Fruit fly (Drosophila melanogaster) whole organism, embryonic: ENCODE data around the gene Gnpat.

Source experiments
- ATbp ChIP-seq: fragments of 200-800 bp; sonication (Bioruptor generic); optimal IDR thresholded peaks from 2 replicates; lab custom pipeline; 2017; ENCODE audit warnings: missing biosample characterization, mild to moderate bottlenecking, missing genetic modification characterization, missing genetic modification reagents
- C15 ChIP-seq: fragments of 200-800 bp; sonication (Bioruptor generic); IDR thresholded peaks from 3 replicates; pipeline ENCODE4 v1.3.6; 2022; ENCODE audit warnings: missing biosample characterization, missing genetic modification characterization
- CG10979 ChIP-seq: fragments of 200-800 bp; sonication (Bioruptor generic); optimal IDR thresholded peaks from 2 replicates; lab custom pipeline; 2018; ENCODE audit warnings: missing biosample characterization, mild to moderate bottlenecking, missing genetic modification characterization, moderate library complexity
- CG12236 ChIP-seq: fragments of 200-800 bp; sonication (Bioruptor generic); optimal IDR thresholded peaks from 2 replicates; lab custom pipeline; 2016; ENCODE audit warnings: missing biosample characterization, missing genetic modification characterization
- CG12391 ChIP-seq: fragments of 200-800 bp; sonication (Bioruptor generic); optimal IDR thresholded peaks from 3 replicates; lab custom pipeline; 2018; ENCODE audit warnings: missing biosample characterization, mild to moderate bottlenecking, missing genetic modification characterization, moderate library complexity
- CG13624 ChIP-seq: fragments of 200-800 bp; sonication (Bioruptor generic); optimal IDR thresholded peaks from 2 replicates; lab custom pipeline; 2016; ENCODE audit warnings: missing biosample characterization, missing genetic modification characterization
- CG14667 ChIP-seq: fragments of 200-800 bp; sonication (Bioruptor generic); IDR thresholded peaks from 2 replicates; pipeline ENCODE4 v1.3.6; 2022; ENCODE audit warnings: missing biosample characterization, missing genetic modification characterization
- CG15514 ChIP-seq: fragments of 200-800 bp; sonication (Bioruptor generic); optimal IDR thresholded peaks from 3 replicates; lab custom pipeline; 2017; ENCODE audit warnings: missing biosample characterization, missing genetic modification characterization, mild to moderate bottlenecking, moderate library complexity, missing genetic modification reagents
- CG17385 ChIP-seq: fragments of 200-800 bp; sonication (Bioruptor generic); optimal IDR thresholded peaks from 3 replicates; lab custom pipeline; 2018; ENCODE audit warnings: missing biosample characterization, mild to moderate bottlenecking, missing genetic modification characterization
- CG2202 ChIP-seq: fragments of 200-800 bp; sonication (Bioruptor generic); optimal IDR thresholded peaks from 2 replicates; lab custom pipeline; 2018; ENCODE audit warnings: missing biosample characterization, mild to moderate bottlenecking, missing genetic modification characterization
- CG31224 ChIP-seq: fragments of 200-800 bp; sonication (Bioruptor generic); IDR thresholded peaks from 2 replicates; pipeline ENCODE4 v1.3.6; 2022; ENCODE audit warnings: missing biosample characterization, missing genetic modification characterization
- CG3838 ChIP-seq: fragments of 200-800 bp; sonication (Bioruptor generic); optimal IDR thresholded peaks from 3 replicates; lab custom pipeline; 2016; ENCODE audit warnings: missing biosample characterization, missing genetic modification characterization
- CG5245 ChIP-seq: fragments of 200-800 bp; sonication (Bioruptor generic); optimal IDR thresholded peaks from 3 replicates; lab custom pipeline; 2016; ENCODE audit warnings: missing biosample characterization, missing genetic modification characterization
- CG6254 ChIP-seq: fragments of 200-800 bp; sonication (Bioruptor generic); optimal IDR thresholded peaks from 3 replicates; lab custom pipeline; 2017; ENCODE audit warnings: mild to moderate bottlenecking, missing biosample characterization, missing genetic modification reagents, missing genetic modification characterization
- CG6272 ChIP-seq: fragments of 200-800 bp; sonication (Bioruptor generic); IDR thresholded peaks from 2 replicates; pipeline ENCODE4 v1.3.6; 2022; ENCODE audit warnings: missing biosample characterization, missing genetic modification characterization
- CG7786 ChIP-seq: fragments of 200-800 bp; sonication (Bioruptor generic); optimal IDR thresholded peaks from 2 replicates; lab custom pipeline; 2016; ENCODE audit warnings: missing biosample characterization, missing genetic modification characterization
- CG7839 ChIP-seq: fragments of 200-800 bp; sonication (Bioruptor generic); optimal IDR thresholded peaks from 3 replicates; lab custom pipeline; 2018; ENCODE audit warnings: missing biosample characterization, mild to moderate bottlenecking, missing genetic modification characterization, moderate library complexity
- CG8089 ChIP-seq: fragments of 200-800 bp; sonication (Bioruptor generic); optimal IDR thresholded peaks from 3 replicates; lab custom pipeline; 2016; ENCODE audit warnings: missing biosample characterization, missing genetic modification characterization
- CoRest ChIP-seq: fragments of 200-800 bp; sonication (Bioruptor generic); optimal IDR thresholded peaks from 3 replicates; lab custom pipeline; 2018; ENCODE audit warnings: missing biosample characterization, mild to moderate bottlenecking, missing genetic modification characterization, moderate library complexity
- ERR ChIP-seq: fragments of 200-800 bp; sonication (Bioruptor generic); optimal IDR thresholded peaks from 2 replicates; lab custom pipeline; 2016; ENCODE audit warnings: missing biosample characterization, missing genetic modification characterization
- Elba2 ChIP-seq: fragments of 200-800 bp; sonication (Bioruptor generic); optimal IDR thresholded peaks from 3 replicates; lab custom pipeline; 2016; ENCODE audit warnings: missing biosample characterization, missing genetic modification characterization
- HLH4C ChIP-seq: fragments of 200-800 bp; sonication (Bioruptor generic); IDR thresholded peaks from 3 replicates; pipeline ENCODE4 v1.3.6; 2022; ENCODE audit warnings: missing biosample characterization, missing genetic modification characterization; ENCODE audit not compliant: partially characterized antibody
- Hsf ChIP-seq: fragments of 200-800 bp; sonication (Bioruptor generic); optimal IDR thresholded peaks from 3 replicates; lab custom pipeline; 2016; ENCODE audit warnings: missing biosample characterization, missing genetic modification characterization
- Max ChIP-seq: fragments of 200-800 bp; sonication (Bioruptor generic); optimal IDR thresholded peaks from 2 replicates; lab custom pipeline; 2016; ENCODE audit warnings: missing biosample characterization, mild to moderate bottlenecking, missing genetic modification characterization
- Myb ChIP-seq: fragments of 200-800 bp; sonication (Bioruptor generic); optimal IDR thresholded peaks from 2 replicates; lab custom pipeline; 2016; ENCODE audit warnings: missing biosample characterization, missing genetic modification characterization
- Neu2 ChIP-seq: fragments of 200-800 bp; sonication (Bioruptor generic); optimal IDR thresholded peaks from 3 replicates; lab custom pipeline; 2016; ENCODE audit warnings: missing biosample characterization, missing genetic modification characterization, borderline replicate concordance
- Poxn ChIP-seq: fragments of 200-800 bp; sonication (Bioruptor generic); IDR thresholded peaks from 2 replicates; pipeline ENCODE4 v1.3.6; 2022; ENCODE audit warnings: missing biosample characterization, missing genetic modification characterization
- Rx ChIP-seq: fragments of 200-800 bp; sonication (Bioruptor generic); IDR thresholded peaks from 2 replicates; pipeline ENCODE4 v1.3.6; 2022; ENCODE audit warnings: missing biosample characterization, missing genetic modification characterization
- TFAM ChIP-seq: fragments of 200-800 bp; sonication (Bioruptor generic); optimal IDR thresholded peaks from 2 replicates; lab custom pipeline; 2017; ENCODE audit warnings: missing biosample characterization, missing genetic modification characterization, inconsistent platforms
- Taf1 ChIP-seq: fragments of 200-800 bp; sonication (Bioruptor generic); IDR thresholded peaks from 2 replicates; pipeline ENCODE4 v1.3.6; 2022; ENCODE audit warnings: missing biosample characterization, missing genetic modification characterization
- aop ChIP-seq: fragments of 200-800 bp; sonication (Bioruptor generic); IDR thresholded peaks from 2 replicates; pipeline ENCODE4 v1.3.6; 2022; ENCODE audit warnings: missing biosample characterization, missing genetic modification characterization
- caup ChIP-seq: fragments of 200-800 bp; sonication (Bioruptor generic); optimal IDR thresholded peaks from 3 replicates; lab custom pipeline; 2017; ENCODE audit warnings: missing biosample characterization, mild to moderate bottlenecking, missing genetic modification characterization, moderate library complexity; ENCODE audit not compliant: severe bottlenecking
- crc ChIP-seq: fragments of 200-800 bp; sonication (Bioruptor generic); optimal IDR thresholded peaks from 2 replicates; lab custom pipeline; 2016; ENCODE audit warnings: missing biosample characterization, missing genetic modification characterization
- disco-r ChIP-seq: fragments of 200-800 bp; sonication (Bioruptor generic); optimal IDR thresholded peaks from 2 replicates; lab custom pipeline; 2016; ENCODE audit warnings: missing biosample characterization, missing genetic modification characterization
- esg ChIP-seq: fragments of 200-800 bp; sonication (Bioruptor generic); conservative IDR thresholded peaks from 2 replicates; pipeline ENCODE4 v1.3.6; 2022; ENCODE audit warnings: missing biosample characterization, missing genetic modification characterization
- exex ChIP-seq: fragments of 200-800 bp; sonication (Bioruptor generic); optimal IDR thresholded peaks from 4 replicates; lab custom pipeline; 2018; ENCODE audit warnings: missing biosample characterization, mild to moderate bottlenecking, missing genetic modification characterization, moderate library complexity
- gcm ChIP-seq: fragments of 200-800 bp; sonication (Bioruptor generic); optimal IDR thresholded peaks from 2 replicates; lab custom pipeline; 2019; ENCODE audit warnings: missing biosample characterization, mild to moderate bottlenecking, missing genetic modification characterization, moderate library complexity
- gem ChIP-seq: fragments of 200-800 bp; sonication (Bioruptor generic); optimal IDR thresholded peaks from 2 replicates; lab custom pipeline; 2019; ENCODE audit warnings: missing biosample characterization, mild to moderate bottlenecking, missing genetic modification characterization, moderate library complexity
- insv ChIP-seq, 2 experiments: fragments of 200-800 bp; sonication (Bioruptor generic); optimal IDR thresholded peaks; 3 replicates each; lab custom pipeline; 2016 to 2018; ENCODE audit warnings: missing biosample characterization in 2 of 2, missing genetic modification characterization in 2 of 2
- jumu ChIP-seq: fragments of 200-800 bp; sonication (Bioruptor generic); optimal IDR thresholded peaks from 3 replicates; lab custom pipeline; 2016; ENCODE audit warnings: missing biosample characterization, missing genetic modification characterization
- lbe ChIP-seq: fragments of 200-800 bp; sonication (Bioruptor generic); optimal IDR thresholded peaks from 2 replicates; lab custom pipeline; 2016; ENCODE audit warnings: missing biosample characterization, mild to moderate bottlenecking, missing genetic modification characterization
- nom ChIP-seq: fragments of 200-800 bp; sonication (Bioruptor generic); optimal IDR thresholded peaks from 2 replicates; lab custom pipeline; 2017; ENCODE audit warnings: missing biosample characterization, missing genetic modification characterization, mild to moderate bottlenecking, moderate library complexity, missing genetic modification reagents
- ranshi ChIP-seq: fragments of 200-800 bp; sonication (Bioruptor generic); IDR thresholded peaks from 2 replicates; pipeline ENCODE4 v1.3.6; 2022; ENCODE audit warnings: missing biosample characterization, missing genetic modification characterization
- shn ChIP-seq: fragments of 200-800 bp; sonication (Bioruptor generic); optimal IDR thresholded peaks from 3 replicates; lab custom pipeline; 2016; ENCODE audit warnings: missing biosample characterization, missing genetic modification characterization
- slbo ChIP-seq: fragments of 200-800 bp; sonication (Bioruptor generic); IDR thresholded peaks from 2 replicates; pipeline ENCODE4 v1.3.6; 2022; ENCODE audit warnings: missing biosample characterization, missing genetic modification characterization
- slp2 ChIP-seq: fragments of 200-800 bp; sonication (Bioruptor generic); optimal IDR thresholded peaks from 2 replicates; lab custom pipeline; 2016; ENCODE audit warnings: missing biosample characterization, missing genetic modification characterization
- stwl ChIP-seq: fragments of 200-800 bp; sonication (Bioruptor generic); optimal IDR thresholded peaks from 3 replicates; lab custom pipeline; 2018; ENCODE audit warnings: missing biosample characterization, mild to moderate bottlenecking, missing genetic modification characterization, moderate library complexity
- unc-4 ChIP-seq: fragments of 200-800 bp; sonication (Bioruptor generic); IDR thresholded peaks from 2 replicates; pipeline ENCODE4 v1.3.6; 2022; ENCODE audit warnings: missing biosample characterization, missing genetic modification characterization; ENCODE audit not compliant: partially characterized antibody
- unpg ChIP-seq: fragments of 200-800 bp; sonication (Bioruptor generic); optimal IDR thresholded peaks from 3 replicates; lab custom pipeline; 2018; ENCODE audit warnings: missing biosample characterization, mild to moderate bottlenecking, missing genetic modification characterization, moderate library complexity
- usp ChIP-seq: fragments of >200 bp; optimal IDR thresholded peaks from 2 replicates; lab custom pipeline; 2017; ENCODE audit warnings: missing biosample characterization, missing genetic modification characterization
- yki ChIP-seq: fragments of >200 bp; optimal IDR thresholded peaks from 3 replicates; lab custom pipeline; 2018
- zen2 ChIP-seq: fragments of 200-800 bp; sonication (Bioruptor generic); IDR thresholded peaks from 3 replicates; pipeline ENCODE4 v1.3.6; 2022; ENCODE audit warnings: missing biosample characterization, missing genetic modification characterization; ENCODE audit not compliant: partially characterized antibody
- zf30C ChIP-seq: fragments of 200-800 bp; sonication (Bioruptor generic); optimal IDR thresholded peaks from 3 replicates; lab custom pipeline; 2018; ENCODE audit warnings: missing biosample characterization, mild to moderate bottlenecking, missing genetic modification characterization

Gene Gnpat

dm6 chr3R:25453150-25453680 is 37.5 kb downstream of the Gnpat start (continued):
- TF ChIP-seq stwl (tag; lab: Kevin White, UChicago) = peak; percentile 5
- TF ChIP-seq nom (GFP tag; lab: Kevin White, UChicago) = no peak
- TF ChIP-seq CG17385 (GFP tag; lab: Kevin White, UChicago) = peak; percentile 60
- peak; percentile 12 for TF ChIP-seq Max (GFP tag; lab: Kevin White, UChicago)
- peak; percentile 57 for TF ChIP-seq exex (tag; lab: Kevin White, UChicago)
- no peak for TF ChIP-seq shn (GFP tag; lab: Kevin White, UChicago)
- TF ChIP-seq aop (GFP tag; lab: Robert Waterston, UW) = no peak
- TF ChIP-seq Poxn (GFP tag; lab: Robert Waterston, UW) = no peak
- TF ChIP-seq jumu = no peak
- TF ChIP-seq ranshi = no peak
- peak; percentile 61 for TF ChIP-seq CoRest (tag; lab: Kevin White, UChicago)
- peak; percentile 10 for TF ChIP-seq Hsf (GFP tag; lab: Kevin White, UChicago)
- TF ChIP-seq ATbp (GFP tag; lab: Kevin White, UChicago) = peak; percentile 54
- TF ChIP-seq HLH4C (GFP tag; lab: Robert Waterston, UW) = no peak
- peak; percentile 64 for TF ChIP-seq unpg (GFP tag; lab: Kevin White, UChicago)
- peak; percentile 56 for TF ChIP-seq caup
- TF ChIP-seq CG14667 (GFP tag; lab: Robert Waterston, UW) = no peak
- TF ChIP-seq Neu2 = no peak
- TF ChIP-seq yki (lab: Kevin White, UChicago) = no peak
- TF ChIP-seq Rx = no peak
- TF ChIP-seq CG31224 (GFP tag; lab: Robert Waterston, UW) = no peak
- no peak for TF ChIP-seq zen2 (GFP tag; lab: Robert Waterston, UW)
- TF ChIP-seq CG15514 (GFP tag; lab: Kevin White, UChicago) = peak; percentile 56
- no peak for TF ChIP-seq CG8089 (GFP tag; lab: Kevin White, UChicago)
- TF ChIP-seq CG3838 = peak; percentile 24
- no peak for TF ChIP-seq CG7786 (GFP tag; lab: Kevin White, UChicago)
- no peak for TF ChIP-seq CG13624
- TF ChIP-seq slp2 (GFP tag; lab: Kevin White, UChicago) = peak; percentile 23
- peak in 1 of 2 experiments; percentile 34 for TF ChIP-seq insv (GFP tag; optimal IDR thresholded peaks at IDR 0.05; lab: Kevin White, UChicago)
- TF ChIP-seq unc-4 (GFP tag; lab: Robert Waterston, UW) = no peak
- peak; percentile 5 for TF ChIP-seq lbe (GFP tag; lab: Kevin White, UChicago)
- TF ChIP-seq CG6272 (GFP tag; lab: Robert Waterston, UW) = no peak
- TF ChIP-seq usp = no peak
- no peak for TF ChIP-seq CG10979 (tag; lab: Kevin White, UChicago)
- no peak for TF ChIP-seq Elba2 (GFP tag; lab: Kevin White, UChicago)
- no peak for TF ChIP-seq CG5245

dm6 chr3R:25451832-25452231 is 38.9 kb downstream of the Gnpat start:
- TF ChIP-seq ERR (GFP tag; lab: Kevin White, UChicago) = no peak
- no peak for TF ChIP-seq gcm (GFP tag; lab: Kevin White, UChicago)
- no peak for TF ChIP-seq C15 (GFP tag; lab: Robert Waterston, UW)
- TF ChIP-seq TFAM = no peak
- no peak for TF ChIP-seq Taf1 (GFP tag; lab: Robert Waterston, UW)
- TF ChIP-seq crc = no peak
- no peak for TF ChIP-seq Myb
- no peak for TF ChIP-seq CG12236 (GFP tag; lab: Kevin White, UChicago)
- no peak for TF ChIP-seq disco-r (GFP tag; lab: Kevin White, UChicago)
- TF ChIP-seq zf30C = no peak
- TF ChIP-seq gem (tag; lab: Kevin White, UChicago) = peak; percentile 47
- TF ChIP-seq CG2202 (tag; lab: Kevin White, UChicago) = no peak
- TF ChIP-seq slbo (GFP tag; lab: Robert Waterston, UW) = no peak; the same call in 1 of the 2 replicates
- TF ChIP-seq CG7839 (tag; lab: Kevin White, UChicago) = peak; percentile 25
- TF ChIP-seq esg = no peak
- TF ChIP-seq CG12391 (tag; lab: Kevin White, UChicago) = peak; percentile 4
- TF ChIP-seq CG6254 (GFP tag; lab: Kevin White, UChicago) = no peak
